Fruit fly (Drosophila melanogaster) whole organism, embryonic: ENCODE measurements around the gene SK.
A peak's percentile ranks its signal among the peaks of the same experiment; 100 is the strongest.

Source experiments
- Aef1 ChIP-seq: fragments of 200-800 bp; sonication (Bioruptor generic); IDR thresholded peaks from 3 replicates; pipeline ENCODE4 v1.3.6; 2022; ENCODE audit warnings: missing biosample characterization, missing genetic modification characterization
- CG10321 ChIP-seq: fragments of 200-800 bp; sonication (Bioruptor generic); IDR thresholded peaks from 2 replicates; pipeline ENCODE4 v1.3.6; 2022; ENCODE audit warnings: missing biosample characterization, missing genetic modification characterization
- CG11085 ChIP-seq: fragments of 200-800 bp; sonication (Bioruptor generic); IDR thresholded peaks from 2 replicates; pipeline ENCODE4 v1.3.6; 2022; ENCODE audit warnings: missing biosample characterization, missing genetic modification characterization
- CG11398 ChIP-seq: fragments of 200-800 bp; sonication (Bioruptor generic); optimal IDR thresholded peaks from 2 replicates; lab custom pipeline; 2016; ENCODE audit warnings: missing biosample characterization, missing genetic modification characterization
- CG11695 ChIP-seq: fragments of 200-800 bp; sonication (Bioruptor generic); IDR thresholded peaks from 3 replicates; pipeline ENCODE4 v1.3.6; 2022; ENCODE audit warnings: missing biosample characterization, missing genetic modification characterization
- CG13287 ChIP-seq: fragments of 200-800 bp; sonication (Bioruptor generic); IDR thresholded peaks from 2 replicates; pipeline ENCODE4 v1.3.6; 2022; ENCODE audit warnings: missing biosample characterization, missing genetic modification characterization; ENCODE audit not compliant: partially characterized antibody
- CG13424 ChIP-seq: fragments of 200-800 bp; sonication (Bioruptor generic); optimal IDR thresholded peaks from 2 replicates; lab custom pipeline; 2019; ENCODE audit warnings: missing biosample characterization, mild to moderate bottlenecking, missing genetic modification characterization, moderate library complexity
- CG13894 ChIP-seq: fragments of 200-800 bp; sonication (Bioruptor generic); optimal IDR thresholded peaks from 3 replicates; lab custom pipeline; 2018; ENCODE audit warnings: missing biosample characterization, mild to moderate bottlenecking, missing genetic modification characterization, moderate library complexity
- CG17829 ChIP-seq: fragments of 200-800 bp; optimal IDR thresholded peaks from 2 replicates; lab custom pipeline; 2019; ENCODE audit warnings: missing biosample characterization, mild to moderate bottlenecking, missing genetic modification characterization, moderate library complexity
- CG30020 ChIP-seq: fragments of 200-800 bp; optimal IDR thresholded peaks from 2 replicates; lab custom pipeline; 2019; ENCODE audit warnings: missing biosample characterization, mild to moderate bottlenecking, missing genetic modification characterization, moderate library complexity
- CG30431 ChIP-seq: fragments of 200-800 bp; sonication (Bioruptor generic); optimal IDR thresholded peaks from 2 replicates; lab custom pipeline; 2017; ENCODE audit warnings: missing biosample characterization, missing genetic modification characterization
- CG3163 ChIP-seq: fragments of 200-800 bp; sonication (Bioruptor generic); optimal IDR thresholded peaks from 3 replicates; lab custom pipeline; 2016; ENCODE audit warnings: missing biosample characterization, missing genetic modification characterization
- CG34224 ChIP-seq: fragments of 200-800 bp; sonication (Bioruptor generic); IDR thresholded peaks from 3 replicates; pipeline ENCODE4 v1.3.6; 2022; ENCODE audit warnings: missing biosample characterization, missing genetic modification characterization; ENCODE audit not compliant: partially characterized antibody
- CG5245 ChIP-seq: fragments of 200-800 bp; sonication (Bioruptor generic); optimal IDR thresholded peaks from 3 replicates; lab custom pipeline; 2016; ENCODE audit warnings: missing biosample characterization, missing genetic modification characterization
- CG7745 ChIP-seq: fragments of 200-800 bp; sonication (Bioruptor generic); optimal IDR thresholded peaks from 2 replicates; lab custom pipeline; 2018; ENCODE audit warnings: missing biosample characterization, mild to moderate bottlenecking, missing genetic modification characterization, moderate library complexity
- CG7987 ChIP-seq: fragments of 200-800 bp; sonication (Bioruptor generic); optimal IDR thresholded peaks from 2 replicates; lab custom pipeline; 2018; ENCODE audit warnings: missing biosample characterization, mild to moderate bottlenecking, missing genetic modification characterization, moderate library complexity
- CG8944 ChIP-seq: fragments of 200-800 bp; sonication (Bioruptor generic); optimal IDR thresholded peaks from 3 replicates; lab custom pipeline; 2016; ENCODE audit warnings: missing biosample characterization, missing genetic modification characterization
- CG9437 ChIP-seq: fragments of 200-800 bp; sonication (Bioruptor generic); optimal IDR thresholded peaks from 2 replicates; lab custom pipeline; 2018; ENCODE audit warnings: missing biosample characterization, mild to moderate bottlenecking, missing genetic modification characterization
- CG9727 ChIP-seq: fragments of 200-800 bp; sonication (Bioruptor generic); optimal IDR thresholded peaks from 3 replicates; lab custom pipeline; 2017; ENCODE audit warnings: missing biosample characterization, mild to moderate bottlenecking, missing genetic modification characterization
- Deaf1 ChIP-seq: fragments of 200-800 bp; optimal IDR thresholded peaks from 3 replicates; lab custom pipeline; 2019; ENCODE audit warnings: missing biosample characterization, mild to moderate bottlenecking, missing genetic modification characterization, moderate library complexity
- Dll ChIP-seq: fragments of 200-800 bp; sonication (Bioruptor generic); IDR thresholded peaks from 4 replicates; pipeline ENCODE4 v1.3.6; 2022; ENCODE audit warnings: missing biosample characterization, missing genetic modification characterization; ENCODE audit not compliant: partially characterized antibody
- Eip74EF ChIP-seq, 2 experiments: fragments of 200-800 bp in 1 of 2; fragments of >200 bp in 1 of 2; sonication (Bioruptor generic) in 1 of 2; optimal IDR thresholded peaks; 2 replicates each; lab custom pipeline; 2017 to 2019; ENCODE audit warnings: missing biosample characterization in 2 of 2, missing genetic modification characterization in 2 of 2, mild to moderate bottlenecking in 1 of 2, moderate library complexity in 1 of 2
- Ets97D ChIP-seq: fragments of 200-800 bp; sonication (Bioruptor generic); optimal IDR thresholded peaks from 3 replicates; lab custom pipeline; 2016; ENCODE audit warnings: missing biosample characterization, missing genetic modification characterization
- Hr78 ChIP-seq, 2 experiments: fragments of 200-800 bp in 1 of 2; fragments of >200 bp in 1 of 2; sonication (Bioruptor generic) in 1 of 2; optimal IDR thresholded peaks; 2 replicates each; lab custom pipeline; 2017 to 2019; ENCODE audit warnings: missing biosample characterization in 2 of 2, missing genetic modification characterization in 2 of 2, mild to moderate bottlenecking in 1 of 2, moderate library complexity in 1 of 2
- Med ChIP-seq: fragments of 200-800 bp; sonication (Bioruptor generic); peaks from one replicate; lab custom pipeline; 2016; ENCODE audit warnings: missing biosample characterization, missing genetic modification characterization, mild to moderate bottlenecking, inconsistent platforms, moderate library complexity
- Myb ChIP-seq: fragments of 200-800 bp; sonication (Bioruptor generic); optimal IDR thresholded peaks from 2 replicates; lab custom pipeline; 2016; ENCODE audit warnings: missing biosample characterization, missing genetic modification characterization
- NC2β ChIP-seq: fragments of 200-800 bp; sonication (Bioruptor generic); optimal IDR thresholded peaks from 2 replicates; lab custom pipeline; 2016; ENCODE audit warnings: missing biosample characterization, missing genetic modification characterization
- Pdp1 ChIP-seq, 2 experiments: fragments of 200-800 bp; sonication (Bioruptor generic); optimal IDR thresholded peaks; 3 replicates each; lab custom pipeline; 2016; ENCODE audit warnings: missing biosample characterization in 2 of 2, missing genetic modification characterization in 2 of 2, mild to moderate bottlenecking in 1 of 2, moderate library complexity in 1 of 2
- chinmo ChIP-seq: fragments of 200-800 bp; sonication (Bioruptor generic); IDR thresholded peaks from 4 replicates; pipeline ENCODE4 v1.3.6; 2022; ENCODE audit warnings: missing biosample characterization, missing genetic modification characterization; ENCODE audit not compliant: partially characterized antibody
- chm ChIP-seq: fragments of 200-800 bp; sonication (Bioruptor generic); IDR thresholded peaks from 2 replicates; pipeline ENCODE4 v1.3.6; 2022; ENCODE audit warnings: missing biosample characterization, missing genetic modification characterization
- dimm ChIP-seq: fragments of 200-800 bp; sonication (Bioruptor generic); IDR thresholded peaks from 2 replicates; pipeline ENCODE4 v1.3.6; 2022; ENCODE audit warnings: missing biosample characterization, missing genetic modification characterization
- dmrt99B ChIP-seq: fragments of 200-800 bp; sonication (Bioruptor generic); optimal IDR thresholded peaks from 2 replicates; lab custom pipeline; 2018; ENCODE audit warnings: missing biosample characterization, mild to moderate bottlenecking, missing genetic modification characterization, moderate library complexity
- dysf ChIP-seq: fragments of 200-800 bp; sonication (Bioruptor generic); IDR thresholded peaks from 3 replicates; pipeline ENCODE4 v1.3.6; 2022; ENCODE audit warnings: missing biosample characterization, missing genetic modification characterization
- eyg ChIP-seq: fragments of 200-800 bp; sonication (Bioruptor generic); optimal IDR thresholded peaks from 3 replicates; lab custom pipeline; 2016; ENCODE audit warnings: missing biosample characterization, missing genetic modification characterization
- ftz-f1 ChIP-seq: fragments of 200-800 bp; sonication (Bioruptor generic); optimal IDR thresholded peaks from 2 replicates; lab custom pipeline; 2016; ENCODE audit warnings: missing biosample characterization, missing genetic modification characterization
- jigr1 ChIP-seq: fragments of 200-800 bp; sonication (Bioruptor generic); IDR thresholded peaks from 3 replicates; pipeline ENCODE4 v1.3.6; 2022; ENCODE audit warnings: missing biosample characterization, missing genetic modification characterization
- lola ChIP-seq, 3 experiments: fragments of >200 bp in 2 of 3; fragments of 200-800 bp in 1 of 3; sonication (Bioruptor generic) in 1 of 3; optimal IDR thresholded peaks; 2 replicates each; lab custom pipeline; 2017 to 2019; ENCODE audit warnings: missing biosample characterization in 3 of 3, missing genetic modification characterization in 3 of 3, mild to moderate bottlenecking in 1 of 3, moderate library complexity in 1 of 3
- nerfin-1 ChIP-seq: fragments of 200-800 bp; sonication (Bioruptor generic); optimal IDR thresholded peaks from 3 replicates; lab custom pipeline; 2019; ENCODE audit warnings: missing biosample characterization, mild to moderate bottlenecking, missing genetic modification characterization, moderate library complexity
- nom ChIP-seq: fragments of 200-800 bp; sonication (Bioruptor generic); optimal IDR thresholded peaks from 2 replicates; lab custom pipeline; 2017; ENCODE audit warnings: missing biosample characterization, missing genetic modification characterization, mild to moderate bottlenecking, moderate library complexity, missing genetic modification reagents
- otp ChIP-seq: fragments of 200-800 bp; sonication (Bioruptor generic); IDR thresholded peaks from 3 replicates; pipeline ENCODE4, ENCODE4 v1.3.6; 2022; ENCODE audit warnings: missing biosample characterization, missing genetic modification characterization
- pnt ChIP-seq: fragments of 200-800 bp; sonication (Bioruptor generic); optimal IDR thresholded peaks from 3 replicates; lab custom pipeline; 2016; ENCODE audit warnings: missing biosample characterization, missing genetic modification characterization
- repo ChIP-seq: fragments of 200-800 bp; sonication (Bioruptor generic); optimal IDR thresholded peaks from 2 replicates; lab custom pipeline; 2016; ENCODE audit warnings: missing biosample characterization, missing genetic modification characterization
- run ChIP-seq: fragments of 200-800 bp; sonication (Bioruptor generic); optimal IDR thresholded peaks from 3 replicates; lab custom pipeline; 2018; ENCODE audit warnings: missing biosample characterization, mild to moderate bottlenecking, missing genetic modification characterization
- sens-2 ChIP-seq: fragments of 200-800 bp; sonication (Bioruptor generic); IDR thresholded peaks from 2 replicates; pipeline ENCODE4 v1.3.6; 2022; ENCODE audit warnings: missing biosample characterization, missing genetic modification characterization
- yki ChIP-seq: fragments of >200 bp; optimal IDR thresholded peaks from 3 replicates; lab custom pipeline; 2018
- zfh1 ChIP-seq: fragments of 200-800 bp; sonication (Bioruptor generic); IDR thresholded peaks from 3 replicates; pipeline ENCODE4 v1.3.6; 2022; ENCODE audit warnings: missing biosample characterization, missing genetic modification characterization

SK gene

dm6 chrX:5410749-5411148 lies 70.7 kb downstream of the SK start, which contains the start of gene NAAT1:
Gene NAAT1 (minus strand): TSS chrX:5410849.
- TF ChIP-seq Ets97D (GFP tag; lab: Kevin White, UChicago), result no peak
- TF ChIP-seq pnt (GFP tag; lab: Kevin White, UChicago), result no peak
- TF ChIP-seq Deaf1 (tag; lab: Kevin White, UChicago), result peak; percentile 38
- TF ChIP-seq, all 482 proteins: peak for 1

DNA sequence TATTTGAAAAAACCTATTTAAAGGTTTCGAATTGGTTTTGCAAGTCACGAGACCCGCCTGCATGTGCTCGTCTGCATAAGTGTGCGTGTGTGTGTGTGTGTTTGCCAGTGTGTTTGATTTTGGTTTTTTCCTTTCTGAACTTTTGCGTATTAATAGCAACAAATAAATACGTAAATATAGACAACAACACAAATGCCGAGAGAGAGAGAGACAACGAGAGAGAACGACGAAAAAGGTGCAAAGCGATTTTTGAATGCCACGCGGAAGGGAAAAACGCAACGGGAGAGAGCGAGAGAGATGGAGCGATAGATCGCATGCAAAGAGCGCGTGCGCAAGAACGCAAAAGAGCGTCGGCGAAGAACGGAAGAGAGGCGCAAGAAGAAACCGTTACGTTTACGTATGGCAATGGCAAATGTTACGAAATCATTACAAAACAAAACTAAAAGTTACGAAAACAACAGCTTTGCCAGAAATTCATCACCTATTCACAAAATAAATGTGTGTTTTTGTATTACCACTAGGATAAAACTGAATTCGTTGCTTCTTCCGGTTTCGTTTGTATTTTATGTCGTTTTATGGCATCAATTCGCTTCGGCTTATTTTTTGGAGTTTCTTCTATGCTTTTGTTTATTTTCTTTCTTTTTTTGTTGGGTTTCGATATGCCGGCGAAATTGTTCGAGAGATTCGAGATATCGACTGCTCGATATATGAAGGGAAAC lies 78.0 kb downstream of the SK start:
- TF ChIP-seq CG10321 (GFP tag; lab: Robert Waterston, UW) (peak; percentile 82), CG13287 (GFP tag; lab: Robert Waterston, UW) (peak; percentile 24; the same call in 1 of the 2 replicates), CG11695 (GFP tag; lab: Robert Waterston, UW) (0 out of 3 replicates have a peak, but pooled peaks have one; percentile 11), CG7987 (GFP tag; lab: Kevin White, UChicago) (peak; percentile 81), zfh1 (no peak), dimm (GFP tag; lab: Robert Waterston, UW) (no peak), otp (GFP tag; lab: Robert Waterston, UW) (no peak), CG13894 (tag; lab: Kevin White, UChicago) (no peak), ftz-f1 (peak; percentile 20), Med (GFP tag; lab: Kevin White, UChicago) (peak; percentile 77), dysf (no peak), CG11398 (GFP tag; lab: Kevin White, UChicago) (no peak), CG9437 (GFP tag; lab: Kevin White, UChicago) (peak; percentile 95), Pdp1 (GFP tag; optimal IDR thresholded peaks at IDR 0.05; lab: Kevin White, UChicago) (peak in 1 of 2 experiments; percentile 92), CG3163 (GFP tag; lab: Kevin White, UChicago) (peak; percentile 90), chm (GFP tag; lab: Robert Waterston, UW) (0 out of 2 replicates have a peak, but pooled peaks have one; percentile 27), Eip74EF (GFP tag; optimal IDR thresholded peaks at IDR 0.05; lab: Kevin White, UChicago) (peak in 1 of 2 experiments; percentile 83), CG5245 (GFP tag; lab: Kevin White, UChicago) (no peak), CG11085 (GFP tag; lab: Robert Waterston, UW) (no peak), jigr1 (GFP tag; lab: Robert Waterston, UW) (no peak), CG13424 (tag; lab: Kevin White, UChicago) (no peak), repo (GFP tag; lab: Kevin White, UChicago) (no peak), CG9727 (no peak), nerfin-1 (tag; lab: Kevin White, UChicago) (peak; percentile 70), lola (GFP tag; optimal IDR thresholded peaks at IDR 0.05; lab: Kevin White, UChicago) (no peak), run (tag; lab: Kevin White, UChicago) (no peak), nom (GFP tag; lab: Kevin White, UChicago) (peak; percentile 16), CG34224 (GFP tag; lab: Robert Waterston, UW) (peak; percentile 40; the same call in 2 of the 3 replicates), CG7745 (tag; lab: Kevin White, UChicago) (no peak), yki (lab: Kevin White, UChicago) (peak; percentile 58), chinmo (peak; percentile 95), dmrt99B (tag; lab: Kevin White, UChicago) (no peak), sens-2 (no peak), CG30431 (GFP tag; lab: Kevin White, UChicago) (no peak), CG17829 (tag; lab: Kevin White, UChicago) (no peak), Myb (GFP tag; lab: Kevin White, UChicago) (no peak), eyg (no peak), Hr78 (GFP tag; optimal IDR thresholded peaks at IDR 0.05; lab: Kevin White, UChicago) (no peak), CG8944 (no peak), Aef1 (GFP tag; lab: Robert Waterston, UW) (peak; percentile 35; the same call in 2 of the 3 replicates), NC2β (GFP tag; lab: Kevin White, UChicago) (no peak), CG30020 (no peak), Dll (0 out of 4 replicates have a peak, but pooled peaks have one; percentile 40)
